Worm (Caenorhabditis elegans) whole organism, young adult: ENCODE measurements around the gene gtap-2.

Experiments
- B0336.3 ChIP-seq: fragments of 200-800 bp; sonication (Bioruptor generic); IDR thresholded peaks from 2 replicates; pipeline ENCODE4 v1.3.6; 2022; ENCODE audit warnings: missing genetic modification characterization, missing compliant biosample characterization
- D2030.7 ChIP-seq: fragments of 200-800 bp; sonication (Bioruptor generic); IDR thresholded peaks from 2 replicates; pipeline ENCODE4 v1.3.6; 2022; ENCODE audit warnings: missing genetic modification reagents, missing genetic modification characterization, missing compliant biosample characterization
- F39B2.1 ChIP-seq: fragments of 200-800 bp; sonication (Bioruptor generic); IDR thresholded peaks from 2 replicates; pipeline ENCODE4 v1.3.6; 2022; ENCODE audit warnings: missing genetic modification reagents, missing genetic modification characterization, missing compliant biosample characterization
- F52B5.7 ChIP-seq: sonication (generic microtip); optimal IDR thresholded peaks from 2 replicates; lab custom pipeline; 2016; ENCODE audit warnings: mild to moderate bottlenecking, missing genetic modification characterization, missing compliant biosample characterization
- Y79H2A.3 ChIP-seq: fragments of 200-800 bp; sonication (Bioruptor generic); conservative IDR thresholded peaks from 2 replicates; pipeline ENCODE4 v1.3.6; 2022; ENCODE audit warnings: missing genetic modification reagents, missing genetic modification characterization, missing compliant biosample characterization
- akir-1 ChIP-seq: fragments of 200-800 bp; sonication (Bioruptor generic); optimal IDR thresholded peaks from 2 replicates; lab custom pipeline; 2018; ENCODE audit warnings: mild to moderate bottlenecking, missing genetic modification characterization, moderate library complexity, missing compliant biosample characterization
- attf-3 ChIP-seq: fragments of 200-800 bp; sonication (Bioruptor generic); conservative IDR thresholded peaks from 2 replicates; pipeline ENCODE4 v1.3.6; 2022; ENCODE audit warnings: missing genetic modification reagents, missing genetic modification characterization, missing compliant biosample characterization
- bed-1 ChIP-seq: fragments of 200-800 bp; sonication (Bioruptor generic); IDR thresholded peaks from 2 replicates; pipeline ENCODE4 v1.3.6; 2022; ENCODE audit warnings: missing genetic modification reagents, missing genetic modification characterization, missing compliant biosample characterization
- bed-2 ChIP-seq: fragments of 200-800 bp; sonication (Bioruptor generic); IDR thresholded peaks from 2 replicates; pipeline ENCODE4 v1.3.6; 2022; ENCODE audit warnings: missing genetic modification reagents, missing genetic modification characterization, missing compliant biosample characterization
- ccch-3 ChIP-seq: fragments of 200-800 bp; sonication (Bioruptor generic); optimal IDR thresholded peaks from 2 replicates; lab custom pipeline; 2018; ENCODE audit warnings: mild to moderate bottlenecking, missing genetic modification characterization, missing compliant biosample characterization
- cebp-1 ChIP-seq, 2 experiments: fragments of 200-800 bp in 1 of 2; sonication (Bioruptor generic) in 1 of 2; sonication (generic microtip) in 1 of 2; IDR thresholded peaks in 1 of 2; optimal IDR thresholded peaks in 1 of 2; 2 replicates each; pipeline versions ENCODE4 v1.3.6 to Lab custom; 2017 to 2022; ENCODE audit warnings: missing compliant biosample characterization in 2 of 2, missing genetic modification characterization in 2 of 2, mild to moderate bottlenecking in 1 of 2, missing genetic modification reagents in 1 of 2, moderate library complexity in 1 of 2
- cebp-2 ChIP-seq: fragments of 200-800 bp; sonication (Bioruptor generic); IDR thresholded peaks from 2 replicates; pipeline ENCODE4 v1.3.6; 2022; ENCODE audit warnings: missing genetic modification characterization, missing compliant biosample characterization
- ceh-100 ChIP-seq: fragments of 200-800 bp; sonication (Bioruptor generic); IDR thresholded peaks from 2 replicates; pipeline ENCODE4 v1.3.6; 2022; ENCODE audit warnings: missing genetic modification reagents, missing genetic modification characterization, missing compliant biosample characterization
- ceh-27 ChIP-seq: fragments of 200-800 bp; sonication (Bioruptor generic); optimal IDR thresholded peaks from 2 replicates; lab custom pipeline; 2018; ENCODE audit warnings: mild to moderate bottlenecking, missing genetic modification characterization, moderate library complexity, missing compliant biosample characterization
- ceh-79 ChIP-seq: sonication (generic microtip); optimal IDR thresholded peaks from 2 replicates; lab custom pipeline; 2017; ENCODE audit warnings: mild to moderate bottlenecking, missing genetic modification characterization, missing compliant biosample characterization
- chd-7 ChIP-seq: sonication (generic microtip); optimal IDR thresholded peaks from 2 replicates; lab custom pipeline; 2016; ENCODE audit warnings: mild to moderate bottlenecking, missing genetic modification characterization, moderate library complexity, missing compliant biosample characterization
- dox-1 ChIP-seq: fragments of 200-800 bp; sonication (Bioruptor generic); IDR thresholded peaks from 2 replicates; pipeline ENCODE4 v1.3.6; 2022; ENCODE audit warnings: missing genetic modification reagents, missing genetic modification characterization, missing compliant biosample characterization
- dpl-1 ChIP-seq: fragments of 150-350 bp; optimal IDR thresholded peaks from 2 replicates; lab custom pipeline; 2014; ENCODE audit warnings: missing biosample characterization, missing genetic modification reagents, missing genetic modification characterization
- efl-1 ChIP-seq: fragments of 150-350 bp; optimal IDR thresholded peaks from 2 replicates; lab custom pipeline; 2014; ENCODE audit warnings: missing biosample characterization, missing genetic modification reagents, missing genetic modification characterization
- egl-18 ChIP-seq: fragments of 200-800 bp; sonication (Bioruptor generic); IDR thresholded peaks from 2 replicates; pipeline ENCODE4 v1.3.6; 2022; ENCODE audit warnings: missing genetic modification reagents, missing genetic modification characterization, missing compliant biosample characterization
- egrh-3 ChIP-seq: fragments of 200-800 bp; sonication (Bioruptor generic); IDR thresholded peaks from 2 replicates; pipeline ENCODE4 v1.3.6; 2022; ENCODE audit warnings: missing genetic modification reagents, missing genetic modification characterization, missing compliant biosample characterization
- ekl-4 ChIP-seq: fragments of 200-800 bp; sonication (Bioruptor generic); IDR thresholded peaks from 2 replicates; pipeline ENCODE4 v1.3.6; 2022; ENCODE audit warnings: missing genetic modification reagents, missing genetic modification characterization, missing compliant biosample characterization
- ets-4 ChIP-seq: fragments of 200-800 bp; sonication (Bioruptor generic); optimal IDR thresholded peaks from 2 replicates; lab custom pipeline; 2018; ENCODE audit warnings: mild to moderate bottlenecking, missing genetic modification characterization, missing compliant biosample characterization
- hlh-12 ChIP-seq: sonication (generic microtip); optimal IDR thresholded peaks from 2 replicates; lab custom pipeline; 2016; ENCODE audit warnings: missing genetic modification characterization, missing compliant biosample characterization
- hmg-1.2 ChIP-seq: fragments of 200-800 bp; sonication (Bioruptor generic); IDR thresholded peaks from 2 replicates; pipeline ENCODE4 v1.3.6; 2022; ENCODE audit warnings: missing genetic modification reagents, missing genetic modification characterization, missing compliant biosample characterization
- lag-1 ChIP-seq: fragments of 200-800 bp; sonication (Bioruptor generic); IDR thresholded peaks from 2 replicates; pipeline ENCODE4 v1.3.6; 2022; ENCODE audit warnings: missing genetic modification reagents, missing genetic modification characterization, missing compliant biosample characterization
- let-526 ChIP-seq: fragments of 200-800 bp; sonication (Bioruptor generic); IDR thresholded peaks from 2 replicates; pipeline ENCODE4 v1.3.6; 2022; ENCODE audit warnings: missing genetic modification reagents, missing genetic modification characterization, missing compliant biosample characterization
- let-607 ChIP-seq, 2 experiments: fragments of 200-800 bp in 1 of 2; sonication (Bioruptor generic) in 1 of 2; sonication (generic microtip) in 1 of 2; optimal IDR thresholded peaks; 2 replicates each; lab custom pipeline; 2016 to 2018; ENCODE audit warnings: mild to moderate bottlenecking in 2 of 2, missing compliant biosample characterization in 2 of 2, missing genetic modification characterization in 2 of 2, moderate library complexity in 2 of 2, missing genotype in 1 of 2
- lin-26 ChIP-seq: fragments of 200-800 bp; sonication (Bioruptor generic); IDR thresholded peaks from 2 replicates; pipeline ENCODE4 v1.3.6; 2022; ENCODE audit warnings: missing genetic modification reagents, missing genetic modification characterization, missing compliant biosample characterization
- lin-35 ChIP-seq, 3 experiments: fragments of 150-350 bp in 2 of 3; sonication (generic microtip) in 1 of 3; optimal IDR thresholded peaks; 2 replicates each; lab custom pipeline; 2014 to 2018; ENCODE audit warnings: missing biosample characterization in 3 of 3, missing genetic modification characterization in 3 of 3, missing genetic modification reagents in 3 of 3
- lin-54 ChIP-seq: fragments of 200-800 bp; sonication (Bioruptor generic); optimal IDR thresholded peaks from 2 replicates; lab custom pipeline; 2018; ENCODE audit warnings: mild to moderate bottlenecking, missing genetic modification characterization, missing compliant biosample characterization
- lsl-1 ChIP-seq: fragments of 200-800 bp; sonication (Bioruptor generic); optimal IDR thresholded peaks from 2 replicates; lab custom pipeline; 2018; ENCODE audit warnings: mild to moderate bottlenecking, missing genetic modification characterization, moderate library complexity, missing compliant biosample characterization
- madf-3 ChIP-seq: fragments of 200-800 bp; sonication (Bioruptor generic); IDR thresholded peaks from 2 replicates; pipeline ENCODE4 v1.3.6; 2022; ENCODE audit warnings: missing genetic modification reagents, missing genetic modification characterization, missing compliant biosample characterization
- mel-28 ChIP-seq: sonication (generic microtip); optimal IDR thresholded peaks from 2 replicates; lab custom pipeline; 2016; ENCODE audit warnings: borderline replicate concordance, mild to moderate bottlenecking, missing genetic modification characterization, missing compliant biosample characterization
- nhr-80 ChIP-seq: sonication (generic microtip); optimal IDR thresholded peaks from 2 replicates; lab custom pipeline; 2016; ENCODE audit warnings: missing genetic modification characterization, missing compliant biosample characterization
- pha-4 ChIP-seq: fragments of 150-350 bp; sonication (generic microtip); optimal IDR thresholded peaks from 2 replicates; lab custom pipeline; 2014; ENCODE audit warnings: missing biosample characterization, missing genetic modification reagents, missing genetic modification characterization
- repo-1 ChIP-seq: sonication (generic microtip); optimal IDR thresholded peaks from 2 replicates; lab custom pipeline; 2017; ENCODE audit warnings: mild to moderate bottlenecking, missing genetic modification characterization, missing compliant biosample characterization
- snpc-1.3 ChIP-seq: sonication (generic microtip); optimal IDR thresholded peaks from 2 replicates; lab custom pipeline; 2017; ENCODE audit warnings: missing genetic modification characterization, mild to moderate bottlenecking, missing compliant biosample characterization, antibody characterized with exemption, moderate library complexity, missing genotype, missing genetic modification reagents; ENCODE audit not compliant: insufficient read depth
- snpc-3.4 ChIP-seq: sonication (generic microtip); optimal IDR thresholded peaks from 2 replicates; lab custom pipeline; 2017; ENCODE audit warnings: missing genetic modification characterization, mild to moderate bottlenecking, missing compliant biosample characterization, antibody characterized with exemption, moderate library complexity, missing genotype, missing genetic modification reagents
- somi-1 ChIP-seq: fragments of 200-800 bp; sonication (Bioruptor generic); optimal IDR thresholded peaks from 2 replicates; lab custom pipeline; 2018; ENCODE audit warnings: mild to moderate bottlenecking, missing genetic modification characterization, missing compliant biosample characterization
- tlf-1 ChIP-seq: fragments of 200-800 bp; sonication (Bioruptor generic); optimal IDR thresholded peaks from 2 replicates; lab custom pipeline; 2018; ENCODE audit warnings: mild to moderate bottlenecking, missing genetic modification characterization, missing compliant biosample characterization
- unc-130 ChIP-seq: sonication (generic microtip); optimal IDR thresholded peaks from 2 replicates; lab custom pipeline; 2016; ENCODE audit warnings: missing genetic modification reagents, missing genetic modification characterization, missing compliant biosample characterization
- unc-62 ChIP-seq: fragments of 150-350 bp; optimal IDR thresholded peaks from 2 replicates; lab custom pipeline; 2014; ENCODE audit warnings: missing biosample characterization, missing genetic modification reagents, missing genetic modification characterization
- zim-3 ChIP-seq: sonication (generic microtip); optimal IDR thresholded peaks from 2 replicates; lab custom pipeline; 2017; ENCODE audit warnings: mild to moderate bottlenecking, missing genetic modification characterization, moderate library complexity, missing compliant biosample characterization
- ztf-22 ChIP-seq: fragments of 200-800 bp; sonication (Bioruptor generic); optimal IDR thresholded peaks from 2 replicates; lab custom pipeline; 2018; ENCODE audit warnings: mild to moderate bottlenecking, missing genetic modification characterization, moderate library complexity, missing compliant biosample characterization
- ztf-3 ChIP-seq: fragments of 200-800 bp; sonication (Bioruptor generic); optimal IDR thresholded peaks from 2 replicates; lab custom pipeline; 2018; ENCODE audit warnings: mild to moderate bottlenecking, missing genetic modification characterization, missing compliant biosample characterization
- ztf-6 ChIP-seq: fragments of 200-800 bp; sonication (Bioruptor generic); IDR thresholded peaks from 2 replicates; pipeline ENCODE4 v1.3.6; 2022; ENCODE audit warnings: missing genetic modification reagents, missing genetic modification characterization, missing compliant biosample characterization

Gene gtap-2

ce11 chrIII:9765465-9765900 is 42.9 kb upstream of the gtap-2 start:
- TF ChIP-seq snpc-3.4 (tag; lab: Kevin White, UChicago) (peak; percentile 55), let-607 (tag; optimal IDR thresholded peaks at IDR 0.05; lab: Kevin White, UChicago) (peak; percentile 91 to 94), ceh-100 (GFP tag; lab: Robert Waterston, UW) (peak; percentile 84), pha-4 (tag; lab: Kevin White, UChicago) (peak; percentile 95), lin-26 (peak; percentile 91), lin-35 (GFP tag; optimal IDR thresholded peaks at IDR 0.05; lab: Kevin White, UChicago) (peak in 2 of 3 experiments; percentile 44 to 94), egrh-3 (GFP tag; lab: Robert Waterston, UW) (peak; percentile 54), ccch-3 (peak; percentile 59), tlf-1 (peak; percentile 97), snpc-1.3 (tag; lab: Kevin White, UChicago) (peak; percentile 21), ztf-22 (GFP tag; lab: Kevin White, UChicago) (peak; percentile 97), ztf-3 (GFP tag; lab: Kevin White, UChicago) (peak; percentile 97), chd-7 (tag; lab: Kevin White, UChicago) (peak; percentile 99), ceh-27 (peak; percentile 98), cebp-2 (GFP tag; lab: Robert Waterston, UW) (peak; percentile 95), dox-1 (GFP tag; lab: Robert Waterston, UW) (peak; percentile 97), repo-1 (tag; lab: Kevin White, UChicago) (peak; percentile 98), ceh-79 (tag; lab: Kevin White, UChicago) (peak; percentile 77), F52B5.7 (tag; lab: Kevin White, UChicago) (peak; percentile 97), hlh-12 (tag; lab: Kevin White, UChicago) (no peak), madf-3 (peak; percentile 100), bed-2 (GFP tag; lab: Robert Waterston, UW) (no peak), cebp-1 (GFP tag; IDR thresholded peaks at IDR 0.05; lab: Robert Waterston, UW) (peak; percentile 84), cebp-1 (tag; optimal IDR thresholded peaks at IDR 0.05; lab: Kevin White, UChicago) (peak; percentile 97), lsl-1 (GFP tag; lab: Kevin White, UChicago) (peak; percentile 29), ekl-4 (GFP tag; lab: Robert Waterston, UW) (peak; percentile 99), ztf-6 (GFP tag; lab: Robert Waterston, UW) (peak; percentile 77; the same call in 1 of the 2 replicates), attf-3 (GFP tag; lab: Robert Waterston, UW) (peak; percentile 74), ets-4 (GFP tag; lab: Kevin White, UChicago) (peak; percentile 98), mel-28 (tag; lab: Kevin White, UChicago) (peak; percentile 56), unc-62 (GFP tag; lab: Kevin White, UChicago) (peak; percentile 37), let-526 (GFP tag; lab: Robert Waterston, UW) (peak; percentile 98), B0336.3 (GFP tag; lab: Robert Waterston, UW) (peak; percentile 99), egl-18 (GFP tag; lab: Robert Waterston, UW) (peak; percentile 93), akir-1 (GFP tag; lab: Kevin White, UChicago) (peak; percentile 92), hmg-1.2 (peak; percentile 95), lag-1 (GFP tag; lab: Robert Waterston, UW) (peak; percentile 94), lin-54 (GFP tag; lab: Kevin White, UChicago) (peak; percentile 95), dpl-1 (GFP tag; lab: Kevin White, UChicago) (peak; percentile 19), Y79H2A.3 (GFP tag; lab: Robert Waterston, UW) (no peak; the same call in 1 of the 2 replicates), somi-1 (GFP tag; lab: Kevin White, UChicago) (peak; percentile 99), F39B2.1 (GFP tag; lab: Robert Waterston, UW) (peak; percentile 77), bed-1 (GFP tag; lab: Robert Waterston, UW) (peak; percentile 97), efl-1 (GFP tag; lab: Kevin White, UChicago) (no peak), zim-3 (tag; lab: Kevin White, UChicago) (peak; percentile 94), unc-130 (GFP tag; lab: Kevin White, UChicago) (peak; percentile 3), nhr-80 (peak; percentile 97), D2030.7 (GFP tag; lab: Robert Waterston, UW) (0 out of 2 replicates have a peak, but pooled peaks have one; percentile 16)
